Worm (Caenorhabditis elegans) whole organism, L2 larva: Measurements from ENCODE around the gene vha-14.
A peak's percentile ranks its signal among the peaks of the same experiment; 100 is the strongest.

Source experiments
- C34F6.9 ChIP-seq: fragments of 150-350 bp; optimal IDR thresholded peaks from 2 replicates; lab custom pipeline; 2014; ENCODE audit warnings: missing biosample characterization, missing genetic modification characterization
- F13H6.1 ChIP-seq: sonication (generic microtip); optimal IDR thresholded peaks from 2 replicates; lab custom pipeline; 2016; ENCODE audit warnings: missing genetic modification characterization, missing compliant biosample characterization
- R02D3.7 ChIP-seq: fragments of 150-350 bp; optimal IDR thresholded peaks from 2 replicates; lab custom pipeline; 2014; ENCODE audit warnings: missing biosample characterization, missing genetic modification characterization
- Y55F3AM.14 ChIP-seq: fragments of 200-800 bp; sonication (Bioruptor generic); optimal IDR thresholded peaks from 2 replicates; lab custom pipeline; 2018; ENCODE audit warnings: mild to moderate bottlenecking, missing genetic modification characterization, missing compliant biosample characterization
- ZK546.5 ChIP-seq: sonication (generic microtip); optimal IDR thresholded peaks from 2 replicates; lab custom pipeline; 2017; ENCODE audit warnings: missing biosample characterization, missing genetic modification characterization
- alr-1 ChIP-seq: fragments of 150-350 bp; optimal IDR thresholded peaks from 2 replicates; lab custom pipeline; 2014; ENCODE audit warnings: missing biosample characterization, missing genetic modification characterization
- aly-2 ChIP-seq: fragments of 150-350 bp; optimal IDR thresholded peaks from 2 replicates; lab custom pipeline; 2014; ENCODE audit warnings: missing biosample characterization, missing genetic modification characterization
- ama-1 ChIP-seq: fragments of 150-350 bp; optimal IDR thresholded peaks from 2 replicates; lab custom pipeline; 2018; ENCODE audit warnings: inconsistent platforms
- blmp-1 ChIP-seq: sonication (generic microtip); optimal IDR thresholded peaks from 2 replicates; lab custom pipeline; 2017; ENCODE audit warnings: missing genetic modification characterization, mild to moderate bottlenecking, missing compliant biosample characterization, antibody characterized with exemption, moderate library complexity; ENCODE audit not compliant: insufficient read depth
- ceh-16 ChIP-seq: fragments of 150-350 bp; optimal IDR thresholded peaks from 2 replicates; lab custom pipeline; 2014; ENCODE audit warnings: missing biosample characterization, missing genetic modification characterization
- ceh-82 ChIP-seq: fragments of 150-350 bp; optimal IDR thresholded peaks from 2 replicates; lab custom pipeline; 2014; ENCODE audit warnings: missing biosample characterization, missing genetic modification characterization
- crh-2 ChIP-seq: sonication (generic microtip); optimal IDR thresholded peaks from 2 replicates; lab custom pipeline; 2017; ENCODE audit warnings: missing biosample characterization, missing genetic modification characterization
- dmd-4 ChIP-seq: sonication (generic microtip); optimal IDR thresholded peaks from 2 replicates; lab custom pipeline; 2017; ENCODE audit warnings: missing biosample characterization, missing genetic modification characterization
- egl-27 ChIP-seq: sonication (generic microtip); optimal IDR thresholded peaks from 3 replicates; lab custom pipeline; 2017; ENCODE audit warnings: missing biosample characterization, missing genetic modification reagents, missing genetic modification characterization
- elt-1 ChIP-seq: fragments of 150-350 bp; optimal IDR thresholded peaks from 2 replicates; lab custom pipeline; 2014; ENCODE audit warnings: missing biosample characterization, missing genetic modification characterization
- elt-3 ChIP-seq: sonication (generic microtip); optimal IDR thresholded peaks from 2 replicates; lab custom pipeline; 2017; ENCODE audit warnings: missing biosample characterization, missing genetic modification characterization
- fos-1 ChIP-seq: fragments of 150-350 bp; optimal IDR thresholded peaks from 2 replicates; lab custom pipeline; 2014; ENCODE audit warnings: missing biosample characterization, missing genetic modification characterization
- gmeb-1 ChIP-seq: fragments of 150-350 bp; optimal IDR thresholded peaks from 2 replicates; lab custom pipeline; 2014; ENCODE audit warnings: missing biosample characterization, missing genetic modification characterization
- lin-11 ChIP-seq: fragments of 150-350 bp; sonication (generic microtip); optimal IDR thresholded peaks from 2 replicates; lab custom pipeline; 2014; ENCODE audit warnings: missing biosample characterization, missing genetic modification characterization, inconsistent platforms, mixed read lengths
- lin-13 ChIP-seq: fragments of 150-350 bp; optimal IDR thresholded peaks from 2 replicates; lab custom pipeline; 2014; ENCODE audit warnings: missing biosample characterization, missing genetic modification reagents, missing genetic modification characterization
- lin-39 ChIP-seq: fragments of 150-350 bp; optimal IDR thresholded peaks from 2 replicates; lab custom pipeline; 2014; ENCODE audit warnings: missing biosample characterization, missing genetic modification reagents, missing genetic modification characterization
- lsy-2 ChIP-seq, 2 experiments: fragments of 150-350 bp in 1 of 2; sonication (generic microtip) in 1 of 2; optimal IDR thresholded peaks; 2 replicates each; lab custom pipeline; 2014 to 2017; ENCODE audit warnings: missing biosample characterization in 2 of 2, missing genetic modification characterization in 2 of 2
- mab-5 ChIP-seq: fragments of 150-350 bp; optimal IDR thresholded peaks from 2 replicates; lab custom pipeline; 2014; ENCODE audit warnings: missing biosample characterization, missing genetic modification characterization
- mbf-1 ChIP-seq: sonication (generic microtip); optimal IDR thresholded peaks from 2 replicates; lab custom pipeline; 2017; ENCODE audit warnings: missing biosample characterization, missing genetic modification characterization
- nhr-10 ChIP-seq: sonication (generic microtip); optimal IDR thresholded peaks from 2 replicates; lab custom pipeline; 2017; ENCODE audit warnings: missing biosample characterization, missing genetic modification characterization
- nhr-129 ChIP-seq: fragments of 150-350 bp; optimal IDR thresholded peaks from 2 replicates; lab custom pipeline; 2014; ENCODE audit warnings: missing biosample characterization, missing genetic modification characterization
- nhr-21 ChIP-seq: fragments of 150-350 bp; optimal IDR thresholded peaks from 2 replicates; lab custom pipeline; 2014; ENCODE audit warnings: missing biosample characterization, missing genetic modification characterization
- nhr-25 ChIP-seq: fragments of 150-350 bp; sonication (generic microtip); optimal IDR thresholded peaks from 3 replicates; lab custom pipeline; 2014; ENCODE audit warnings: missing biosample characterization, missing genetic modification characterization
- nhr-6 ChIP-seq: fragments of 150-350 bp; optimal IDR thresholded peaks from 2 replicates; lab custom pipeline; 2014; ENCODE audit warnings: missing biosample characterization, missing genetic modification characterization
- nhr-77 ChIP-seq: fragments of 150-350 bp; optimal IDR thresholded peaks from 2 replicates; lab custom pipeline; 2014; ENCODE audit warnings: missing biosample characterization, missing genetic modification characterization
- peb-1 ChIP-seq: fragments of 150-350 bp; optimal IDR thresholded peaks from 2 replicates; lab custom pipeline; 2014; ENCODE audit warnings: missing biosample characterization, missing genetic modification characterization
- sem-4 ChIP-seq: fragments of 150-350 bp; optimal IDR thresholded peaks from 2 replicates; lab custom pipeline; 2014; ENCODE audit warnings: missing biosample characterization, missing genetic modification reagents, missing genetic modification characterization
- skn-1 ChIP-seq: sonication (generic microtip); optimal IDR thresholded peaks from 2 replicates; lab custom pipeline; 2017; ENCODE audit warnings: missing biosample characterization, missing genetic modification characterization
- sma-3 ChIP-seq: sonication (generic microtip); optimal IDR thresholded peaks from 2 replicates; lab custom pipeline; 2016; ENCODE audit warnings: missing genetic modification reagents, missing genetic modification characterization, missing compliant biosample characterization
- sma-9 ChIP-seq, 2 experiments: fragments of 150-350 bp in 1 of 2; sonication (generic microtip) in 1 of 2; optimal IDR thresholded peaks; 2 replicates each; lab custom pipeline; 2014 to 2016; ENCODE audit warnings: missing genetic modification characterization in 2 of 2, mild to moderate bottlenecking in 1 of 2, missing biosample characterization in 1 of 2, missing compliant biosample characterization in 1 of 2, missing genetic modification reagents in 1 of 2, moderate library complexity in 1 of 2
- unc-39 ChIP-seq: fragments of 150-350 bp; optimal IDR thresholded peaks from 2 replicates; lab custom pipeline; 2014; ENCODE audit warnings: missing biosample characterization, missing genetic modification characterization
- unc-55 ChIP-seq: fragments of 150-350 bp; sonication (generic microtip); optimal IDR thresholded peaks from 3 replicates; lab custom pipeline; 2014; ENCODE audit warnings: missing biosample characterization, missing genetic modification reagents, missing genetic modification characterization
- unc-62 ChIP-seq: fragments of 150-350 bp; optimal IDR thresholded peaks from 2 replicates; lab custom pipeline; 2014; ENCODE audit warnings: missing biosample characterization, missing genetic modification reagents, missing genetic modification characterization
- zag-1 ChIP-seq: fragments of 150-350 bp; optimal IDR thresholded peaks from 2 replicates; lab custom pipeline; 2014; ENCODE audit warnings: missing biosample characterization, missing genetic modification characterization
- ztf-1 ChIP-seq: fragments of 200-800 bp; sonication (Bioruptor generic); conservative IDR thresholded peaks from 2 replicates; pipeline ENCODE4 v1.3.6; 2022; ENCODE audit warnings: missing genetic modification characterization, missing compliant biosample characterization
- ztf-11 ChIP-seq: sonication (generic microtip); optimal IDR thresholded peaks from 2 replicates; lab custom pipeline; 2017; ENCODE audit warnings: missing biosample characterization, missing genetic modification characterization
- ztf-4 ChIP-seq: fragments of 150-350 bp; optimal IDR thresholded peaks from 2 replicates; lab custom pipeline; 2014; ENCODE audit warnings: missing biosample characterization, missing genetic modification characterization

vha-14 gene

DNA sequence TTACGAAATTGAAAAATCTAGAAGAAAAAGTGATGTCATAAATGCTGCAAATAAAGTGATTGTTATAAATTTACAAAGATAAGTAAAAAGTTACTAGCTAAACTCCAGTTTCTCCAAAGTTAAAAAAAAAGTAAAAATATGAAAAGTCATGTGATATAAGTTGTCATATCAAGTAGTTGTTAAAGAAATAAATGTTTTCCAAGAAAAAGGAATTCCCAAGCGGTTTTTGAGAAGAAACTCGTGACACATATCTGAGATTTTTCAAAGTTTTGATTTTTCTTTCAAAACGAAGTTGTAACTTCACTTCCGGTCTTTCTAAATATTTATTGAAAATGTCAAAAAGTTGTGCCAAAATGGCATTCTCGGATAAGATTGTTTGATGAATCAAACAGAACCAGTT is 6.8 kb upstream of the vha-14 start:
- TF ChIP-seq lsy-2 (tag; optimal IDR thresholded peaks at IDR 0.05; lab: Kevin White, UChicago), result peak in 1 of 2 experiments; percentile 23
- TF ChIP-seq C34F6.9 (tag; lab: Kevin White, UChicago), result peak; percentile 20
- no peak for TF ChIP-seq peb-1
- TF ChIP-seq, all 48 proteins: peak for 2

DNA sequence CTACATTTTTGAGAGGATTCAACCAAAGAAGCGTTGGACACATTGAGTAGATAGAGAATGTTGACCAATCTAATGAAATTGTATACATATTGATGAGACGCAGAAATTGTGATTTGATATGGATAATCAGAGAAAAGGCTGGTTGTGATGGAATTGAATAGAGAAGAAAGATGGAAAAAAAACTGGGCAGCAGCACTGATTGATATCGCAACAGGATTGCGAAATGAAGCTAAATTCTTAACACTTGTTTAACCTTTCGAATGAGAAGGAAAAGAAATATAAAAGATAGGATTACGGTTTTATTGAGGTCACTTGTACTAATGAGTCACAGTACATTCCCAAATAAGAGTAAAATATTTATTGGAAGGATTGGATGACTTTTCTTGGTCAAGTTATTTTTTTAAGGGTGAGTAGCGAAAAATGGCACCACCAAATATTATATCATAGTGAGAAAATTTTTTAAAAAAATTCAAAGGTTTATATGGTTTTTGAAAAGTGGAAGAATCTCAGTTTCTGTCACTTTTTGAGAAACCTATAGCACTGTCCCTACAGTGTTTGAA is 5.7 kb upstream of the vha-14 start:
- TF ChIP-seq elt-1 (tag; lab: Kevin White, UChicago) (no peak), crh-2 (tag; lab: Kevin White, UChicago) (no peak), dmd-4 (tag; lab: Kevin White, UChicago) (no peak), sma-3 (peak; percentile 58), zag-1 (tag; lab: Kevin White, UChicago) (no peak), unc-55 (GFP tag; lab: Kevin White, UChicago) (no peak), skn-1 (tag; lab: Kevin White, UChicago) (no peak), nhr-6 (no peak), ztf-4 (tag; lab: Kevin White, UChicago) (no peak), lsy-2 (tag; optimal IDR thresholded peaks at IDR 0.05; lab: Kevin White, UChicago) (peak in 1 of 2 experiments; percentile 35), aly-2 (tag; lab: Kevin White, UChicago) (no peak), unc-62 (no peak), alr-1 (tag; lab: Kevin White, UChicago) (no peak), mbf-1 (tag; lab: Kevin White, UChicago) (no peak), C34F6.9 (tag; lab: Kevin White, UChicago) (no peak), ztf-11 (tag; lab: Kevin White, UChicago) (no peak), blmp-1 (tag; lab: Kevin White, UChicago) (no peak), mab-5 (tag; lab: Kevin White, UChicago) (no peak), lin-13 (GFP tag; lab: Kevin White, UChicago) (no peak), egl-27 (tag; lab: Kevin White, UChicago) (no peak), peb-1 (no peak), ama-1 (no peak), nhr-77 (tag; lab: Kevin White, UChicago) (no peak), nhr-21 (tag; lab: Kevin White, UChicago) (peak; percentile 5), nhr-10 (tag; lab: Kevin White, UChicago) (no peak), Y55F3AM.14 (GFP tag; lab: Kevin White, UChicago) (no peak), unc-39 (no peak), lin-39 (tag; lab: Kevin White, UChicago) (no peak), fos-1 (peak; percentile 71), ceh-16 (tag; lab: Kevin White, UChicago) (no peak), sma-9 (GFP tag; optimal IDR thresholded peaks at IDR 0.05; lab: Kevin White, UChicago) (peak; percentile 37), sma-9 (tag; optimal IDR thresholded peaks at IDR 0.05; lab: Kevin White, UChicago) (no peak)
- TF ChIP-seq, all 48 proteins: peak for 5

DNA sequence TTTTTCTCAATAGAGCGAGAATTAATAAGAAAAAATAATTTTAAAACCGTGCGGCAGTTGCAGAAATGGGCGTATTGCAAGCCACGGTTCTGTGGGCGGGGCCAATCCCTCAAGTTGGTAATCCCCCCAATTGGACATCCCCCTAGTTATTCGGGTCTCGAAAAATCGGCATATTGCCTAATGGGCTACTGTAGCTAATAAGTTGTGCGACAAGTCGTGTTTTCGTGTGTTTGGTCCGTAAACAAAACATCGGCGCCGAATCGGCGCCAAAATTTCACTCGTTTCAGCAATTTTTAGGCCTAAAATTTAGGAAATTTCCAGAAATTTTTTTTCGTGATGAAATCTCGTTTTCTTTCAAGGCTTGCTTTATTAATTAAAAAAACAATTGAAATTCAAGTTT is 3.6 kb upstream of the vha-14 start:
- TF ChIP-seq mbf-1 (tag; lab: Kevin White, UChicago) (no peak), Y55F3AM.14 (GFP tag; lab: Kevin White, UChicago) (no peak), sem-4 (no peak), egl-27 (tag; lab: Kevin White, UChicago) (no peak), unc-55 (GFP tag; lab: Kevin White, UChicago) (no peak), elt-3 (tag; lab: Kevin White, UChicago) (no peak), R02D3.7 (tag; lab: Kevin White, UChicago) (no peak), sma-3 (no peak), ztf-1 (GFP tag; lab: Robert Waterston, UW) (no peak)

DNA sequence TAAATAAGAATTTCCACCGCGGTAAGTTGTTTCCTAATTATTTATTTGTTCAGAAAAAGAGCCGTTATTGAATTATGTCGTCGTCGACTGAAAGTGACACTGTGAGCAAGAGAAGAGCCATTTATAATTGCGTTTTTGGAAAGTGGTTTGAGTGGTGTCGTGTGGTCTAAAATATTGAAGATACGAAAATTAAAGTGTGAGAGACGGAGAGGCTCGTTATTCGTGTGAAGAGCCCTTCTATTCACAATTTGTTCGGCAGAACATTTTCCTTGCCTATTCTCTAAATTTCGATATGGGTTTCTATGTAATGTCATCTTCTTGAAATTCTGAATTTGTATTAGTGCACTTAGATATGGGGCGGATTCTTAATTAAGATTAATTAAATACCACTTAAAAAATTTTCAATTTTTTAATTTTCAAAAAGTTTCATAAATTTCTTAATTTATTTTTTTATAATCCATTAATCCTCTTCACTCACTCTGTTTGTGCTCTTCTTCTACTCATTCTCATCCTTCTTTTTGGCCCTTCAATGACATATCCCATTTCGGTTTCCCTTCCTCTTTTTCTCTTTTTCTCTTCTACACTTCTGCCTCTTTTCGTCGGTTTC is 2.0 kb downstream of the vha-14 start:
- TF ChIP-seq zag-1 (tag; lab: Kevin White, UChicago) (peak; percentile 29), nhr-129 (no peak), nhr-25 (tag; lab: Kevin White, UChicago) (peak; percentile 53), ceh-82 (no peak), ztf-4 (tag; lab: Kevin White, UChicago) (peak; percentile 23), lin-13 (GFP tag; lab: Kevin White, UChicago) (peak; percentile 23), nhr-6 (peak; percentile 42), C34F6.9 (tag; lab: Kevin White, UChicago) (peak; percentile 36), gmeb-1 (tag; lab: Kevin White, UChicago) (peak; percentile 4), lin-11 (no peak), unc-55 (GFP tag; lab: Kevin White, UChicago) (peak; percentile 38), F13H6.1 (tag; lab: Kevin White, UChicago) (peak; percentile 37), ZK546.5 (tag; lab: Kevin White, UChicago) (no peak), lsy-2 (tag; optimal IDR thresholded peaks at IDR 0.05; lab: Kevin White, UChicago) (peak in 1 of 2 experiments; percentile 42), crh-2 (tag; lab: Kevin White, UChicago) (peak; percentile 30), ama-1 (peak; percentile 39)
